Worm (Caenorhabditis elegans) whole organism, L2 larva: ENCODE data around the gene snf-9.

ENCODE experiments used
- C34F6.9 ChIP-seq: fragments of 150-350 bp; optimal IDR thresholded peaks from 2 replicates; lab custom pipeline; 2014; ENCODE audit warnings: missing biosample characterization, missing genetic modification characterization
- R02D3.7 ChIP-seq: fragments of 150-350 bp; optimal IDR thresholded peaks from 2 replicates; lab custom pipeline; 2014; ENCODE audit warnings: missing biosample characterization, missing genetic modification characterization
- ZK546.5 ChIP-seq: sonication (generic microtip); optimal IDR thresholded peaks from 2 replicates; lab custom pipeline; 2017; ENCODE audit warnings: missing biosample characterization, missing genetic modification characterization
- aly-2 ChIP-seq: fragments of 150-350 bp; optimal IDR thresholded peaks from 2 replicates; lab custom pipeline; 2014; ENCODE audit warnings: missing biosample characterization, missing genetic modification characterization
- blmp-1 ChIP-seq: sonication (generic microtip); optimal IDR thresholded peaks from 2 replicates; lab custom pipeline; 2017; ENCODE audit warnings: missing genetic modification characterization, mild to moderate bottlenecking, missing compliant biosample characterization, antibody characterized with exemption, moderate library complexity; ENCODE audit not compliant: insufficient read depth
- ceh-16 ChIP-seq: fragments of 150-350 bp; optimal IDR thresholded peaks from 2 replicates; lab custom pipeline; 2014; ENCODE audit warnings: missing biosample characterization, missing genetic modification characterization
- ceh-82 ChIP-seq: fragments of 150-350 bp; optimal IDR thresholded peaks from 2 replicates; lab custom pipeline; 2014; ENCODE audit warnings: missing biosample characterization, missing genetic modification characterization
- elt-3 ChIP-seq: sonication (generic microtip); optimal IDR thresholded peaks from 2 replicates; lab custom pipeline; 2017; ENCODE audit warnings: missing biosample characterization, missing genetic modification characterization
- gmeb-1 ChIP-seq: fragments of 150-350 bp; optimal IDR thresholded peaks from 2 replicates; lab custom pipeline; 2014; ENCODE audit warnings: missing biosample characterization, missing genetic modification characterization
- lin-11 ChIP-seq: fragments of 150-350 bp; sonication (generic microtip); optimal IDR thresholded peaks from 2 replicates; lab custom pipeline; 2014; ENCODE audit warnings: missing biosample characterization, missing genetic modification characterization, inconsistent platforms, mixed read lengths
- lin-13 ChIP-seq: fragments of 150-350 bp; optimal IDR thresholded peaks from 2 replicates; lab custom pipeline; 2014; ENCODE audit warnings: missing biosample characterization, missing genetic modification reagents, missing genetic modification characterization
- lin-39 ChIP-seq: fragments of 150-350 bp; optimal IDR thresholded peaks from 2 replicates; lab custom pipeline; 2014; ENCODE audit warnings: missing biosample characterization, missing genetic modification reagents, missing genetic modification characterization
- lsy-2 ChIP-seq, 2 experiments: fragments of 150-350 bp in 1 of 2; sonication (generic microtip) in 1 of 2; optimal IDR thresholded peaks; 2 replicates each; lab custom pipeline; 2014 to 2017; ENCODE audit warnings: missing biosample characterization in 2 of 2, missing genetic modification characterization in 2 of 2
- mab-5 ChIP-seq: fragments of 150-350 bp; optimal IDR thresholded peaks from 2 replicates; lab custom pipeline; 2014; ENCODE audit warnings: missing biosample characterization, missing genetic modification characterization
- mbf-1 ChIP-seq: sonication (generic microtip); optimal IDR thresholded peaks from 2 replicates; lab custom pipeline; 2017; ENCODE audit warnings: missing biosample characterization, missing genetic modification characterization
- nhr-12 ChIP-seq: fragments of 150-350 bp; optimal IDR thresholded peaks from 2 replicates; lab custom pipeline; 2014; ENCODE audit warnings: missing biosample characterization, missing genetic modification characterization
- nhr-129 ChIP-seq: fragments of 150-350 bp; optimal IDR thresholded peaks from 2 replicates; lab custom pipeline; 2014; ENCODE audit warnings: missing biosample characterization, missing genetic modification characterization
- nhr-21 ChIP-seq: fragments of 150-350 bp; optimal IDR thresholded peaks from 2 replicates; lab custom pipeline; 2014; ENCODE audit warnings: missing biosample characterization, missing genetic modification characterization
- nhr-237 ChIP-seq: fragments of 150-350 bp; optimal IDR thresholded peaks from 2 replicates; lab custom pipeline; 2014; ENCODE audit warnings: missing biosample characterization, missing genetic modification characterization
- nhr-25 ChIP-seq: fragments of 150-350 bp; sonication (generic microtip); optimal IDR thresholded peaks from 3 replicates; lab custom pipeline; 2014; ENCODE audit warnings: missing biosample characterization, missing genetic modification characterization
- nhr-6 ChIP-seq: fragments of 150-350 bp; optimal IDR thresholded peaks from 2 replicates; lab custom pipeline; 2014; ENCODE audit warnings: missing biosample characterization, missing genetic modification characterization
- sem-4 ChIP-seq: fragments of 150-350 bp; optimal IDR thresholded peaks from 2 replicates; lab custom pipeline; 2014; ENCODE audit warnings: missing biosample characterization, missing genetic modification reagents, missing genetic modification characterization
- sma-3 ChIP-seq: sonication (generic microtip); optimal IDR thresholded peaks from 2 replicates; lab custom pipeline; 2016; ENCODE audit warnings: missing genetic modification reagents, missing genetic modification characterization, missing compliant biosample characterization
- sma-9 ChIP-seq, 2 experiments: fragments of 150-350 bp in 1 of 2; sonication (generic microtip) in 1 of 2; optimal IDR thresholded peaks; 2 replicates each; lab custom pipeline; 2014 to 2016; ENCODE audit warnings: missing genetic modification characterization in 2 of 2, mild to moderate bottlenecking in 1 of 2, missing biosample characterization in 1 of 2, missing compliant biosample characterization in 1 of 2, missing genetic modification reagents in 1 of 2, moderate library complexity in 1 of 2
- unc-55 ChIP-seq: fragments of 150-350 bp; sonication (generic microtip); optimal IDR thresholded peaks from 3 replicates; lab custom pipeline; 2014; ENCODE audit warnings: missing biosample characterization, missing genetic modification reagents, missing genetic modification characterization
- zag-1 ChIP-seq: fragments of 150-350 bp; optimal IDR thresholded peaks from 2 replicates; lab custom pipeline; 2014; ENCODE audit warnings: missing biosample characterization, missing genetic modification characterization
- ztf-4 ChIP-seq: fragments of 150-350 bp; optimal IDR thresholded peaks from 2 replicates; lab custom pipeline; 2014; ENCODE audit warnings: missing biosample characterization, missing genetic modification characterization

Gene snf-9

ce11 chrIV:17268628-17269027 is 43.3 kb upstream of the snf-9 start (continued):
- TF ChIP-seq elt-3 (tag; lab: Kevin White, UChicago), result no peak
- peak in 1 of 2 experiments; percentile 51 for TF ChIP-seq lsy-2 (tag; optimal IDR thresholded peaks at IDR 0.05; lab: Kevin White, UChicago)
- no peak for TF ChIP-seq nhr-6 (tag; lab: Kevin White, UChicago)
- TF ChIP-seq unc-55, result peak; percentile 56

DNA sequence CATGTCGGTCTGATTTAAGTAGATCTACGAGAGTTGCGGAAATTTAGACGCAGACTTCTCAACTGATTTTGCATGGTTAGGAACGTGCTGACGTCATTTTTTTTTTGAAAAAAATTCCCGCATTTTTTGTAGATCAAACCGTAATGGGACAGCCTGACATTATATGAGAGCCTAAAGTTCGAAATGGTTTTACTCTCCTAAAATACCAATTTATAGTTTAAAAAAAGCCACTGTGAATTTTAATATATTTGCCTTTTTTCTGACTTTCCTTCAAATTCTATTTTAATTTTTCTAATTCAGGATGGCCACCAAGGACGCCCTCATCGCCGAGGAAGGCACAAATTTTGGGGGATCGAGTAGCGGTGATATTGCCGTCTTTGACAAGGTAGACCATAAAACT is 42.9 kb upstream of the snf-9 start, which contains the start of gene atgp-1:
Gene atgp-1 (plus strand): TSS at position 301 of the 400 bp plus-strand sequence.
- TF ChIP-seq mbf-1 (tag; lab: Kevin White, UChicago) (no peak), lin-11 (no peak), unc-55 (no peak), nhr-25 (no peak), aly-2 (no peak), ztf-4 (tag; lab: Kevin White, UChicago) (no peak), nhr-129 (tag; lab: Kevin White, UChicago) (no peak)

DNA sequence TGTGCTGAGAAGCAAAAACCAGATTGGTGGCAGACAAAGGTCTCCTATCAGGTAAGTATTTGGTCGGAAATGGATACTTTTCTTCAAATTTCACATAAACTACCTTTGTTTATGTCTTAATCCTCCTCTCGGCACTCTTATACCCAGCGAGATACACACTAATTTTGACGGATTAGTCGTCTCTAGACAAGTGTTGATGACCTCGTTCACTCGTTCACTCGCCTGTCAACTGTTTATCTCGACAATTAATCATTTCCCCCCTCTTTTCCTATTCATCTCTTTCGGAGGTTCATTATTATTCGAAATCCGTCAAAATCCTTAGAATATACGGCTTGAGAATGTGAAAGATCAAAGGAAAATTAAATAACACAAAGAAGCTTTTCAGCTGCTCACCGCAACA is 42.2 kb upstream of the snf-9 start:
- TF ChIP-seq R02D3.7 (tag; lab: Kevin White, UChicago), result no peak
- peak; percentile 17 for TF ChIP-seq ceh-16 (tag; lab: Kevin White, UChicago)

DNA sequence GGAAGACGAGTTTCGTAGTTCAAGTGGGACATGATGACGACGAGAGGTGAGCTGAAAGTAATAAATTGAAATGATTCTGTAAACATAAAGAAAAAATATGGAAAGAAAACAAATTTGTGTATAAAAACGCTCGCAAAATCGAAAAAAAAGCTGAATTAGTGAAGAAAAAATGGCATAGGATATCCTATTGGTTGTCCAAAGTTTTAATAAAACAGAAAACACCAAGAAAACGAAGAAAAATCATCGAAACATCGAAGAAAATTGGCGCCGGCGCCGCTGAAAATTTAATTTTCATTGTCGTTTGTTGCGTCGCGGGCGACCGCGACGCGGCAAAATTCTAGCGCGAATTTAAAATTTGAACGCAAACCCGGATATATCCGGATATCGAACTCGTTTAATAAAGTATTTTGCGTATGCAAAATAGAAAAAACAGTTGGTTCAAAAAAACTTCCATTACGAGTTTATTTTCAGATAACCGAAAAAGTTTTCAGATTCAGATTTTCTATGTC is 38.3 kb upstream of the snf-9 start, which contains the start of gene gln-5:
Gene gln-5 (minus strand): TSS at position 51 of the 509 bp plus-strand sequence.
- TF ChIP-seq blmp-1, result no peak
- TF ChIP-seq ceh-82 (tag; lab: Kevin White, UChicago), result no peak
- TF ChIP-seq nhr-237 (tag; lab: Kevin White, UChicago), result no peak
- TF ChIP-seq lin-13, result no peak
- TF ChIP-seq zag-1 (tag; lab: Kevin White, UChicago), result no peak
- TF ChIP-seq mab-5, result no peak
- no peak for TF ChIP-seq lin-39 (tag; lab: Kevin White, UChicago)
- TF ChIP-seq ZK546.5 (tag; lab: Kevin White, UChicago), result no peak
- TF ChIP-seq nhr-21, result no peak
- no peak for TF ChIP-seq aly-2
- no peak for TF ChIP-seq sma-3
- TF ChIP-seq, all 48 proteins: peak for 0

DNA sequence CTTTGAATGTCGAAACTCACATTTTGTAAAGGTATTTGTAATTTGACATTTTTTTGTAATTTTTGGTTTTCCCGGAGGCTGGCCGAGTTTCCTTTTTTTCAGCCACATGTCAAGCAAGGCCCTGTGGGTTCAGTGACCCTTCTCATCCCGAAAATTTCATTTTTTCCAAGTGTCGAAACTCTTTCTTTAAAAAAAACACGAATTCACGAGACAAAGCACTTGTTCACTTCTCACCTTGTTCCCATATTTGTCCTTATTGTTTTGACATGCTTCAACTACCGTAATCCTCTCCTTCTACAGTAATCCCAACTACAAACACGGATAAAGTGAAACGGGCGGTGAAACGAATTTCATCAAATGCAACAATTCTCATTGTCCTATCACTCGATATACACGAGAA is 36.7 kb upstream of the snf-9 start, which contains the start of gene lhfp-4:
Gene lhfp-4 (plus strand): TSS at position 301 of the 400 bp plus-strand sequence.
- TF ChIP-seq blmp-1 (no peak), nhr-12 (tag; lab: Kevin White, UChicago) (no peak), lin-39 (tag; lab: Kevin White, UChicago) (no peak), R02D3.7 (tag; lab: Kevin White, UChicago) (no peak), sma-9 (GFP tag; optimal IDR thresholded peaks at IDR 0.05; lab: Kevin White, UChicago) (no peak), sma-9 (tag; optimal IDR thresholded peaks at IDR 0.05; lab: Kevin White, UChicago) (no peak), lin-11 (no peak)
- TF ChIP-seq, all 48 proteins: peak for 0

DNA sequence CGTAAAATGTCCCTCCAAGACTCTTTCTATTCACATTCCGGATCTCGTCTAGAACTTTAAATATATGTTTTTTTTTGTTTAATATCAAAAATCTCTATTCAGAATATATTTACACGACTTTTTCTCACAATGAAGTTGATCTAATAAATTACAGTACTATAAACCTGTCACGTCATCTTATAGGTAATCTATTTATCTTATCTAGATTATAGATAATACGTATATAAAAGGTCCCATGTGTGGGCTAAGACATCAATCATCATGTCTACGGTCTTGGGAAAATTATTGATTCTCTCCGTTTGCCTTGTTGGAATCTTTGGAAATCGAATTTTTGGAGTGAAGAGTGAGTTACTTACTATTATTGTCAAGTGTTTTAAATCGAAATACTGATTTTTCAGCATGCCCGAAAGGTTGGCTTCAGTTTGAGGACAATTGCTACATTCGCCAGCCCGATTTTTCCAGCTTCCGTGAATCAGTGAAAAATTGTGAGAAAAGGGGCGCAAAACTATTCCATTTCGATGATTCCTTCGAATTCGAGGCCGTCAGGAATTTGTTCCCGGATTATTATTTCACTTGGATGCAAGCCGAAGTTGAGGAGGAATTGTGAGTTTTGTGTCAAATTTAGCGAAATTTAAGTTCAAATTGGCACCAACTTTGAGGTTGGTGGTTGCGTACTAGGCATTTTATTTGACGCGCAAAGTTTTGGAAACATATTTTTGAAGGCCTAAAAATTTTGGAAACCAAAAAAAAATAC is 35.1 kb upstream of the snf-9 start, which contains the start of gene clec-196:
Gene clec-196 (plus strand): TSS at position 252 of the 754 bp plus-strand sequence.
- peak in 1 of 2 experiments; percentile 42 for TF ChIP-seq lsy-2 (tag; optimal IDR thresholded peaks at IDR 0.05; lab: Kevin White, UChicago)
- TF ChIP-seq C34F6.9 (tag; lab: Kevin White, UChicago), result peak; percentile 22
- no peak for TF ChIP-seq gmeb-1 (tag; lab: Kevin White, UChicago)

DNA sequence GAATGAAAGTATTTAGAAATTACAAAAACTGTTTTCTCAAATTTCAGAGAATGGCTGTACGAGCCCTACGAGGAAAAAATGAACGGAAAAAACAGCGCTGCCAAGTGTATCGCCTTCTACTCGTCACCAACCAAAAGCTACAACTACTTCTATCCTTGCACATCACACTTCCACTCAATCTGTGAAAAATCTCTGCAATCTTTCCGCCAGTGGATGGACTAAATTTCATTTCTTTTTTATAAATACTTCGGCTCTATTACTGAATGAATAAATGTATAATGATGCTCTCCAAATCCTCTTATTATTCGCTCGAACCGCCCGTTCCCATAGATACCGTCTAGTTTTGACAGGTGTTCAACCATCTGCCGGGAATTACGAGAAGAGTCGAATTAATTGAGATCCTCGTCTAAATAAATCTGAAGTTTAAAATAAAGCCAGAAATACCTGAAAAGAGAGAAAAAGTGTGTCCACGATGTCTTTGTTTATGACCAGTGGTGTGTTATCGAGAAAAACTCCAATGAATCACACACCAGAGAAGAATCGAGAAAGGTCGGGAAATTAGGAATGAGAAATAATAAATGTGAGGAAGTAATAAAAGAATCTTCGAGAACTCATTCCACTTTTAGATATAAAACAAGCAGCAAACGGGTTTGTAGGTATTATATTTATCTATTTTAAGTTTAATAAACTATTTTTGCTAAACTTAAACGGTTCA is 34.3 kb upstream of the snf-9 start:
- TF ChIP-seq ZK546.5 (tag; lab: Kevin White, UChicago), result no peak
- no peak for TF ChIP-seq sem-4 (tag; lab: Kevin White, UChicago)
- TF ChIP-seq elt-3 (tag; lab: Kevin White, UChicago), result no peak
- no peak for TF ChIP-seq lin-39 (tag; lab: Kevin White, UChicago)
- TF ChIP-seq zag-1 (tag; lab: Kevin White, UChicago), result no peak
- peak; percentile 11 for TF ChIP-seq unc-55
- TF ChIP-seq nhr-129 (tag; lab: Kevin White, UChicago), result peak; percentile 32
